Fruit fly (Drosophila melanogaster) whole organism, embryonic: ENCODE data around the gene CG42514.

Source experiments
- CG10366 ChIP-seq: fragments of 200-800 bp; sonication (Bioruptor generic); IDR thresholded peaks from 2 replicates; pipeline ENCODE4 v1.3.6; 2022; ENCODE audit warnings: missing biosample characterization, missing genetic modification characterization
- CG11247 ChIP-seq: fragments of 200-800 bp; sonication (Bioruptor generic); IDR thresholded peaks from 2 replicates; pipeline ENCODE4 v1.3.6; 2022; ENCODE audit warnings: missing biosample characterization, missing genetic modification characterization
- CG31224 ChIP-seq: fragments of 200-800 bp; sonication (Bioruptor generic); IDR thresholded peaks from 2 replicates; pipeline ENCODE4 v1.3.6; 2022; ENCODE audit warnings: missing biosample characterization, missing genetic modification characterization
- Ets65A ChIP-seq: fragments of 200-800 bp; sonication (Bioruptor generic); peaks from one replicate; lab custom pipeline; 2016; ENCODE audit warnings: missing biosample characterization, missing genetic modification characterization
- Lpt ChIP-seq: fragments of >200 bp; optimal IDR thresholded peaks from 2 replicates; lab custom pipeline; 2018; ENCODE audit warnings: missing biosample characterization, missing genetic modification characterization
- NFAT ChIP-seq: fragments of 200-800 bp; sonication (Bioruptor generic); IDR thresholded peaks from 2 replicates; pipeline ENCODE4 v1.3.6; 2022; ENCODE audit warnings: missing biosample characterization, missing genetic modification characterization
- trem ChIP-seq: fragments of 200-800 bp; optimal IDR thresholded peaks from 3 replicates; lab custom pipeline; 2019; ENCODE audit warnings: missing biosample characterization, mild to moderate bottlenecking, missing genetic modification characterization, moderate library complexity

DNA sequence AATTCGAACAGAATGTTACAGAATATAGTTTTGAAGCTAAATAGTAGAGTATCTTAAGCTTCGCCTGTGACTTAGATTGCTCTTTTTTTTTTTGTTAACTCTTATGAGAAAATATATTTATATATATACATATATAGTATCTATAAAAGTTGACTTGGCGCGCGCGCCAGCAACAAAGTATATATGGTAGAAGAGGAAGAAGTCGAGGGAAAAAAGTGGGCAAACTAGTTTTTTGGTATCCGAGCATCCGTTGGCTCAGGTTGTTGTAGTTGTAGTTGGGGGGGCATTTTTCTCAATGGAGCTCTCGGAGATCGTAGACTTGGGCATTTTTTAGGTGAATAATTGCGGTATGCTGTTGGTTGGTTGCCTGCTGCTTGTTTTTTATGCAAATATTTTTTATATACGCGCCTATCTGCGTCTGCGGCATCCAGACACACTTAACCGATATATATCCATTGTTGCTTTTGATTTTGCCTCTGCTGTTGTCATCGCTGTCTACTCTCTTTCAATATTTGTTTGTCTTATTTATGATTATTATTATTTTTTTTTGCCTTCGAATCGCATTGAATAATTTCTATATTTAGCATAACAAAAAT is 17.3 kb downstream of the CG42514 start:
- TF ChIP-seq NFAT (GFP tag; lab: Robert Waterston, UW) (no peak), CG10366 (GFP tag; lab: Robert Waterston, UW) (no peak), Ets65A (no peak), Lpt (GFP tag; lab: Kevin White, UChicago) (no peak), CG31224 (GFP tag; lab: Robert Waterston, UW) (no peak), CG11247 (GFP tag; lab: Robert Waterston, UW) (no peak), trem (no peak)
